Worm (Caenorhabditis elegans) whole organism, L4 larva: ENCODE data around the gene C08F11.13.

ENCODE experiments used
- aly-2 ChIP-seq: sonication (generic microtip); optimal IDR thresholded peaks from 2 replicates; lab custom pipeline; 2018; ENCODE audit warnings: missing biosample characterization, missing genetic modification characterization
- ces-1 ChIP-seq: fragments of 150-350 bp; sonication (generic microtip); optimal IDR thresholded peaks from 4 replicates; lab custom pipeline; 2014; ENCODE audit warnings: missing biosample characterization, missing genetic modification reagents, missing genetic modification characterization
- fos-1 ChIP-seq: fragments of 150-350 bp; optimal IDR thresholded peaks from 2 replicates; lab custom pipeline; 2014; ENCODE audit warnings: missing biosample characterization, missing genetic modification characterization
- hif-1 ChIP-seq, 2 experiments: sonication (generic microtip); optimal IDR thresholded peaks; 2 replicates each; lab custom pipeline; 2016 to 2017; ENCODE audit warnings: missing compliant biosample characterization in 2 of 2, missing genetic modification characterization in 2 of 2, missing genetic modification reagents in 2 of 2, missing genotype in 2 of 2, mild to moderate bottlenecking in 1 of 2
- lin-39 ChIP-seq: fragments of 150-350 bp; optimal IDR thresholded peaks from 2 replicates; lab custom pipeline; 2014; ENCODE audit warnings: missing biosample characterization, missing genetic modification reagents, missing genetic modification characterization
- nhr-6 ChIP-seq: fragments of 150-350 bp; optimal IDR thresholded peaks from 2 replicates; lab custom pipeline; 2014; ENCODE audit warnings: missing biosample characterization, missing genetic modification characterization
- nhr-76 ChIP-seq: fragments of 150-350 bp; optimal IDR thresholded peaks from 2 replicates; lab custom pipeline; 2014; ENCODE audit warnings: missing biosample characterization, missing genetic modification characterization
- unc-39 ChIP-seq: sonication (generic microtip); optimal IDR thresholded peaks from 2 replicates; lab custom pipeline; 2017; ENCODE audit warnings: missing biosample characterization, missing genetic modification characterization
- zfp-3 ChIP-seq: fragments of 200-800 bp; sonication (Bioruptor generic); conservative IDR thresholded peaks from 2 replicates; pipeline ENCODE4 v1.3.6; 2022; ENCODE audit warnings: missing genetic modification reagents, missing genetic modification characterization, missing compliant biosample characterization
- ztf-11 ChIP-seq: fragments of 150-350 bp; optimal IDR thresholded peaks from 2 replicates; lab custom pipeline; 2014; ENCODE audit warnings: missing biosample characterization, missing genetic modification characterization

ce11 chrIV:13609755-13610154 lies at the start of gene C08F11.13:
- TF ChIP-seq ztf-11 (no peak), zfp-3 (GFP tag; lab: Robert Waterston, UW) (no peak), aly-2 (no peak), hif-1 (tag; optimal IDR thresholded peaks at IDR 0.05; lab: Kevin White, UChicago) (no peak), unc-39 (tag; lab: Kevin White, UChicago) (no peak), nhr-6 (no peak), fos-1 (no peak), ces-1 (GFP tag; lab: Kevin White, UChicago) (no peak), nhr-76 (tag; lab: Kevin White, UChicago) (no peak), lin-39 (no peak)
